Fruit fly (Drosophila melanogaster) whole organism, larva: ENCODE results near the gene Pink1.

Source experiments
- noc ChIP-seq: fragments of 200-800 bp; sonication (Bioruptor generic); optimal IDR thresholded peaks from 3 replicates; lab custom pipeline; 2019; ENCODE audit warnings: missing biosample characterization, mild to moderate bottlenecking, missing genetic modification characterization, moderate library complexity

Pink1 gene

dm6 chrX:6673637-6674487, 9.7 kb upstream of the Pink1 start, which contains the start of the genes CG3198 and Mcm6:
CG3198 (minus strand) TSS chrX:6673973.
Mcm6 (plus strand) TSS chrX:6674387.
- no peak for TF ChIP-seq noc (tag; lab: Kevin White, UChicago)

DNA sequence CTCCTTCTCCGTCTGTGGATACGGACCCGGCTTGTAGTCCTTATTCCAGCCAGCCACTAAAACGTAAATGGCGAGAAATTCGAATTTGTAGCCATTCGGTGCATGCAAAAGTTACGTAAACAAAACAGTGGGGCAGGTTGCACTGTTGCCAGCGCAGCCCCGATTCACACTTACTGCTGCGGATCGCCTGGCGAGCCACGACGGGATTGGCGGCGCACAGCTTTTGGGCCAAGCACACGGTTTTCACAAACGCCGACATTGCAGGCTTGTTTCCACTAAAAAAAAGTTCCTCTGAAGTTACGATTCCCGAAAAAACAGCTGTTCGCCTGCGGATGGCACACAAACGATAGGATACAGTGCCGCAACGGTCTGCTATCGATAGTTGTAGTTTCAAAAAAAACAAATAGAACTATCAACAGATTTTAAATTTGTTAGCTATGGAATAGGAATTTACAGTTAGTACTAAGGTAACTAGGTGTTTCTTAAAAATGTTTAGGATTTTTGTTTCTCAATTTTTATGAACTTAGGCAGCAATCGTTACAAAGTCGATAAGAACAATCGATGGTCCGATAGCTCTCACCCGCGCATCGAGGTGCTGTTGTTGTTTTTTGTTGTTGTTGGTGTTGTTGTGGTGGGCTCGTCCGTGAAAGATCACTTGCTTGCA, 5.6 kb upstream of the Pink1 start, which contains the start of gene Fum1:
TSS of gene Fum1 (plus strand) at position 599 of the 664 bp plus-strand sequence.
- no peak for TF ChIP-seq noc (tag; lab: Kevin White, UChicago)

dm6 chrX:6678635-6679501, 4.7 kb upstream of the Pink1 start, which contains the start of gene ND-ASHI:
ND-ASHI (minus strand) TSS chrX:6679118.
- TF ChIP-seq noc (tag; lab: Kevin White, UChicago): peak; percentile 94

DNA sequence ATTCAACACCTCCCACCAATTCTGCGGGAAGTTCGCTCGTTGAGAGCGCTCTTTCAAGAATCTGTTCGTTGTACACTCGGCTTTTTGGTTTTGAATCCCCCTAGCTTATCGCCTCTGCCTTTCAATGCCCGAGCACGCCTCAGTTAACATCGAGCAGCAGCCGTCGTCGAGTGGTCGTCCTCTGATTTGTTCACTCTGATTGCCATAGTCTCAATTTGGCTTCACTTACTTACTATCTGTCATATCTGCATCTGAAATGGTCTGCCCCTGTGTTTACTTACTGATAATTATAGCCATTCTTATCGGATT, 4.1 kb upstream of the Pink1 start:
- TF ChIP-seq noc (tag; lab: Kevin White, UChicago): peak; percentile 49

DNA sequence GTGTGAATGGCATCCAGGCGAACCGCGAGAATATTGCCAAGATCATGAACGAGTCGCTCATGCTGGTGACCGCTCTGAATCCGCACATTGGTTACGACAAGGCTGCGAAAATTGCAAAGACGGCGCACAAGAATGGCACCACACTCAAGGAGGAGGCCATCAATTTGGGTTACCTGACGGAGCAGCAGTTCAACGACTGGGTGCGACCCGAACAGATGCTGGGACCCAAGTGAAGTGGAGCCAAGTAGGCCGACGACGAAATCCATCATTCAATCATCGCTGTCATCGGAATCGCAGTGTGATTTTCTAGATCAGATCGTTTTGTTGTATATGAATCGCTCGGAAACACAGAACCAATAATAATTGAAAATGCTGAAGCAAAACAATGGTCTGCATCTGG, 2.1 kb upstream of the Pink1 start, which contains the start of gene Fum2:
TSS of gene Fum2 (plus strand) at position 301 of the 400 bp plus-strand sequence.
- TF ChIP-seq noc (tag; lab: Kevin White, UChicago): no peak

dm6 chrX:6687267-6687666, 3.7 kb downstream of the Pink1 start, which contains the start of gene CG44303:
CG44303 (minus strand) TSS chrX:6687420.
- no peak for TF ChIP-seq noc (tag; lab: Kevin White, UChicago)

DNA sequence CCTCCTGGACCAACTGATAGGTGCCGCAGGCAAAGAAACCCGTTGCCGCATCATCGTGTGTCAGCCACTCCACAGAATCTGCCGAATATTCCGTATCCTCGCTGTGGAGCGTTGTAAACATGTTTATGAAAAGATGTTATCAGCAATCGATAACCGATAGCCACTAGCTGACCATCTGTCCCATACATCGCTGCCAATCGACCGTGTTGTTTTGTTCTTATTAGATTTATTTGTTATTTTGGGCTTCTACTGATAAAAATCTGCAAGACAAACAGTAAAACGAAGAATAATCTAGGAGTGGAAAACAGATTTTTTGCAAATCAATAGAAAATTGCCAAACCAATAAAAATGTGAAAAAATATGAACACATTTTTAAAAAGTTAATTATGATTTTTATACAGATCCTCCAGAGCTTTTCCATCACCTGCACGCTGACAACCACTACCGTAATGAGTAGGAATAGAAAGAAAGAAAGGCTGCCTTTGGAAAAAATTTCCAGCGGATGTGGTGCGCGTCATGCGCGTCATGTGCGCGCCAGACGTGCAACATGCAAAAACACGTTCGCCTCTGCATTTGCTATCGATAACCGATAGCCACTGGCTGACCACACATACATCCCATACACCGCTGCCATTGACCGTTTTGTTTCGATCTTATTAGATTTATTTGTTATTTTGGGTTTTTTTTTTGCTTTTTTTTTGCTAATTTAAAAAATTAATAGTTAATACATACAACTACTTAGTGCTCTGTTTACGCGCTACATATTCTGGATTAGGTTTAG, 5.2 kb downstream of the Pink1 start, which contains the start of gene CG3184:
TSS of gene CG3184 (minus strand) at position 155 of the 781 bp plus-strand sequence.
- TF ChIP-seq noc (tag; lab: Kevin White, UChicago): no peak

dm6 chrX:6694105-6694788, 10.6 kb downstream of the Pink1 start:
- TF ChIP-seq noc (tag; lab: Kevin White, UChicago): peak; percentile 24

- peak; percentile 50 for TF ChIP-seq noc (tag; lab: Kevin White, UChicago)
Observed at dm6 chrX:6694979-6695388, 11.4 kb downstream of the Pink1 start, which contains the start of gene CG14442. CG14442 (minus strand) TSS chrX:6695007.

DNA sequence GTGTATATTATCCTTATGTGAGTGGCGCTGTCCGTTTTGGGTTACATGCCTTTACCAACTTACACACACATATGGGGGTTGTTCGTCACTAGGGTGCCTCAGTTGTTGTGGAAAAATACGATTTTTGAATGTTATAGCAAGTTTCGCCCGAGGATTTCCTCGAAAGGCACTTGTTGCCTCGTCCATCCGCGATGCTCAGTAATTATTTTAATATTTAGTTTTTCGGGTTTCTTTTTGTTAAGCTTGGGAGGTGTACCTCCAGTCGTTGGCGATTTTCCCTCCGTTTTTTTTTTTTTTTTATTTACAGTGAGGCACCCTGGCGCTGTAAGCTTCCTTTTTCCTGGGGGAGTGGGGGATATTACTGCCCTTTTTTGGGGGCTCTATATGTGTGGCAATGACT, 12.9 kb downstream of the Pink1 start:
- peak; percentile 63 for TF ChIP-seq noc (tag; lab: Kevin White, UChicago)

- TF ChIP-seq noc (tag; lab: Kevin White, UChicago): peak; percentile 18
Observed at dm6 chrX:6698248-6698812, 14.7 kb downstream of the Pink1 start, which contains the start of gene CG14440. CG14440 (minus strand) TSS chrX:6698567.

DNA sequence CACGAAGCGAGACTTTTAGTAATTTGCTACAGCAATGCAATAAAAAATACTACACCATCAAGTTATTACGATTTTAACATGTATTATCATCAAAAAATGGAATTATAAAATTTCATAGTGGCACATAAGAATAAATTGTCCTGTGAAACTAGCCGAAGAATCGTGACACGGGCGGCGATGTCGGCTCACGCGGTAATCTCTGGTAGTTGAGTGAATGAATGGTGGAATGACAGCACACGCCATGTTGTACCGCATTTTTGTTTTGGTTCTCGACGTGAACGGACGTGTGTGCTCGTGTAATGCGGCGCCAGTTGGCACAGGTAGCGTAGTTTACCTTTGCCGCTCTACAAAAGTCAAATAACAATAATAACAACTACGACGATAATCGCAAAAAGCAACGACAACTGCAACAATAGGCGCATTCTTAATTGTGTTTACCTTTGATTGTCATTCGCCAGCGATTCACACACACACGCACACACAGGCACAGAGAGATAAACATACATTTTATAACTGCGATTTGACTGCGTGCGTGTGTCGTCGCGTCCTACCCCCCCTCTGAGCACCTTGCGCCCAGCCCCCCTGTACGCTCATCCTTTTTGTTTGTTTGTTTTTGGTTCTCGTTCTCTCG, 15.8 kb downstream of the Pink1 start, which contains the start of gene CG14441:
TSS of gene CG14441 (plus strand) at position 254 of the 631 bp plus-strand sequence.
- TF ChIP-seq noc (tag; lab: Kevin White, UChicago): peak; percentile 86
